Fruit fly (Drosophila melanogaster): ENCODE results near the gene CG8036.

Gene CG8036

DNA sequence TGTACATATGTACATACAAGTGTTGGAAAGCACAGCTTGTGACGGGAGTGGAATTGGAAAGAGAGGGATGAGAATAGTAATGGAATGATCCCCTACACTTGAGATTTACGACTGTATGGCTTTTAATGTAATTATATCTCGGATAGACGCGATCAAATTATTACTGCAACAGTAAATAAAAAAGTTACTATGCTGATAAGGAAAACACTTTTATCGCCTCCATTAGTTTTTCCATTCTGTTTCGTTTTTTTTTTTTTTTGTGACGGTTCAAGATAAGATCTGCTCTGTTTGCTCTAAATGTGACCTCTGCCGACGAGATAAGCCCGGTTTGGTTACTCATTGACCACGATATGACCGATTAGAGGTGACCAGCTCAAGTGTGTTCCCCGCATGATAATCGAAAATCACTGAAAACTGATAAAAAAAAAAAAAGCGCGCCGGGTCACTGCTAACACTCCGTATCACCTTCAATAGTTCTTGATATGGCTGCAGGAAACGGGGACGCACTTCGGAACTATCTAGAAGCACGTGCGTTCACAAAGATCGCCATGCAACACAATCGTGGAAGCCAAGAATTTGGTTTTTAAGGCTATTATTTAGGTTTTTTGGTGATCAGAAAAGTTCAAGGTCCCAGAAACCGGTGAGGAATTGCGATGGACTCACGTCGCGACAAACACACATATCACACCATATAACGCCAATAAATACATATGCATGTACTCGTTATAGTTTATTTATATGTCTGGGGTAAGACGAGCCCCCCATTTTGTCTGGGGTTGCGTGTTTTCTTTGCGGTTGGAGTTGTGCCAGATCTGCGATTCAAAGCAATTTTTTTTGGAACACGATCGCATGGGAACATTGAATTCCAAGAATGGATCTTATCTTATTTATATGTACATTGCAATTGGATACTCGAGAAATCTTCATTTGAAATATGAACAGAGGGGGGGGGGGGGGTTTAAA is 3.1 kb downstream of the CG8036 start, which contains the start of gene p (continued):
- TF ChIP-seq CG8089 (GFP tag; optimal IDR thresholded peaks at IDR 0.05) (no peak), abd-A (tag; optimal IDR thresholded peaks at IDR 0.05) (no peak), CG11723 (GFP tag; optimal IDR thresholded peaks at IDR 0.05) (no peak), Dbx (GFP tag; IDR thresholded peaks at IDR 0.05) (0 out of 3 replicates have a peak, but pooled peaks have one; percentile 25), ems (GFP tag; optimal IDR thresholded peaks at IDR 0.05) (peak; percentile 51), Six4 (GFP tag; optimal IDR thresholded peaks at IDR 0.05) (peak; percentile 24), CG6683 (GFP tag; optimal IDR thresholded peaks at IDR 0.05) (no peak), pb (GFP tag; optimal IDR thresholded peaks at IDR 0.05) (peak; percentile 13), CG15073 (GFP tag; optimal IDR thresholded peaks at IDR 0.05) (no peak), CG2129 (GFP tag; IDR thresholded peaks at IDR 0.05; ENCODE audit: partially characterized antibody) (no peak), mld (GFP tag; IDR thresholded peaks at IDR 0.05; ENCODE audit: partially characterized antibody) (no peak), Dek (tag; optimal IDR thresholded peaks at IDR 0.05) (no peak), CG7271 (tag; optimal IDR thresholded peaks at IDR 0.05) (peak; percentile 8), CG6791 (GFP tag; IDR thresholded peaks at IDR 0.05; ENCODE audit: partially characterized antibody) (no peak), Adf1 (GFP tag; IDR thresholded peaks at IDR 0.05) (no peak), pfk (GFP tag; optimal IDR thresholded peaks at IDR 0.05) (peak; percentile 30), CG7839 (tag; optimal IDR thresholded peaks at IDR 0.05) (peak; percentile 19), CG12299 (tag; optimal IDR thresholded peaks at IDR 0.05) (peak; percentile 37), CG6272 (GFP tag; IDR thresholded peaks at IDR 0.05) (no peak), CG8765 (GFP tag; IDR thresholded peaks at IDR 0.05) (no peak), NFAT (GFP tag; IDR thresholded peaks at IDR 0.05) (no peak), CG1832 (GFP tag; optimal IDR thresholded peaks at IDR 0.05) (no peak), Rx (GFP tag; IDR thresholded peaks at IDR 0.05) (no peak), dpn (GFP tag; optimal IDR thresholded peaks at IDR 0.05) (peak; percentile 36 to 45), slp2 (GFP tag; optimal IDR thresholded peaks at IDR 0.05) (peak; percentile 36), CG9727 (GFP tag; optimal IDR thresholded peaks at IDR 0.05) (peak; percentile 37), CG1529 (GFP tag; optimal IDR thresholded peaks at IDR 0.05) (no peak), CG12942 (GFP tag; optimal IDR thresholded peaks at IDR 0.05) (peak; percentile 23), ara (GFP tag; IDR thresholded peaks at IDR 0.05) (no peak), CG12744 (GFP tag; optimal IDR thresholded peaks at IDR 0.05) (peak; percentile 23), C15 (GFP tag; IDR thresholded peaks at IDR 0.05) (no peak), CG14667 (GFP tag; IDR thresholded peaks at IDR 0.05) (no peak), Dref (GFP tag; IDR thresholded peaks at IDR 0.05) (no peak), CG10654 (GFP tag; optimal IDR thresholded peaks at IDR 0.05) (no peak), CG32772 (GFP tag; IDR thresholded peaks at IDR 0.05) (peak; percentile 61), CG13775 (GFP tag; optimal IDR thresholded peaks at IDR 0.05) (no peak), CG7987 (GFP tag; optimal IDR thresholded peaks at IDR 0.05) (peak; percentile 57), CG4328 (GFP tag; optimal IDR thresholded peaks at IDR 0.05) (no peak), CG32532 (GFP tag; IDR thresholded peaks at IDR 0.05) (peak; percentile 55; the same call in 1 of the 2 replicates), B-H2 (GFP tag; optimal IDR thresholded peaks at IDR 0.05) (peak; percentile 36), grn (GFP tag; optimal IDR thresholded peaks at IDR 0.05) (peak; percentile 98), ase (GFP tag; IDR thresholded peaks at IDR 0.05) (no peak), inv (GFP tag; IDR thresholded peaks at IDR 0.05; ENCODE audit: partially characterized antibody) (no peak), CG10366 (GFP tag; IDR thresholded peaks at IDR 0.05) (no peak), Bteb2 (GFP tag; optimal IDR thresholded peaks at IDR 0.05) (peak; percentile 17), Aef1 (GFP tag; IDR thresholded peaks at IDR 0.05) (no peak; the same call in 2 of the 3 replicates), CG33557 (GFP tag; optimal IDR thresholded peaks at IDR 0.05) (peak; percentile 63), Nf-YA (GFP tag; IDR thresholded peaks at IDR 0.05) (no peak), CG16863 (GFP tag; optimal IDR thresholded peaks at IDR 0.05) (no peak)

All from whole organism, embryonic.